Worm (Caenorhabditis elegans) whole organism, midembryonic: ENCODE measurements around the gene T06E4.5.

Source experiments
- T22C8.4 ChIP-seq: fragments of 200-800 bp; sonication (Bioruptor generic); IDR thresholded peaks from 2 replicates; pipeline ENCODE4 v1.3.6; 2022; ENCODE audit warnings: missing genetic modification characterization, missing compliant biosample characterization
- cog-1 ChIP-seq: sonication (generic microtip); optimal IDR thresholded peaks from 2 replicates; lab custom pipeline; 2016; ENCODE audit warnings: missing genetic modification characterization, missing compliant biosample characterization
- flt-1 ChIP-seq: fragments of 200-800 bp; sonication (Bioruptor generic); IDR thresholded peaks from 2 replicates; pipeline ENCODE4 v1.3.6; 2022; ENCODE audit warnings: missing genetic modification characterization, missing compliant biosample characterization
- klf-2 ChIP-seq: fragments of 200-800 bp; sonication (Bioruptor generic); conservative IDR thresholded peaks from 2 replicates; pipeline ENCODE4 v1.3.6; 2022; ENCODE audit warnings: missing genetic modification reagents, missing genetic modification characterization, missing compliant biosample characterization
- med-1 ChIP-seq: sonication (generic microtip); optimal IDR thresholded peaks from 2 replicates; lab custom pipeline; 2017; ENCODE audit warnings: missing genetic modification characterization, mild to moderate bottlenecking, missing compliant biosample characterization, antibody characterized with exemption, missing genetic modification reagents; ENCODE audit not compliant: insufficient read depth
- ref-1 ChIP-seq: fragments of 200-800 bp; sonication (Bioruptor generic); conservative IDR thresholded peaks from 2 replicates; pipeline ENCODE4 v1.3.6; 2022; ENCODE audit warnings: missing genetic modification reagents, missing genetic modification characterization, missing compliant biosample characterization
- tab-1 ChIP-seq: fragments of 200-800 bp; sonication (Bioruptor generic); IDR thresholded peaks from 2 replicates; pipeline ENCODE4 v1.3.6; 2022; ENCODE audit warnings: missing genetic modification characterization, missing compliant biosample characterization
- ztf-23 ChIP-seq: fragments of 200-800 bp; sonication (Bioruptor generic); IDR thresholded peaks from 2 replicates; pipeline ENCODE4 v1.3.6; 2022; ENCODE audit warnings: missing genetic modification reagents, missing genetic modification characterization, missing compliant biosample characterization
- ztf-29 ChIP-seq: fragments of 200-800 bp; sonication (Bioruptor generic); IDR thresholded peaks from 2 replicates; pipeline ENCODE4 v1.3.6; 2022; ENCODE audit warnings: missing genetic modification reagents, missing genetic modification characterization, missing compliant biosample characterization

T06E4.5 gene

DNA sequence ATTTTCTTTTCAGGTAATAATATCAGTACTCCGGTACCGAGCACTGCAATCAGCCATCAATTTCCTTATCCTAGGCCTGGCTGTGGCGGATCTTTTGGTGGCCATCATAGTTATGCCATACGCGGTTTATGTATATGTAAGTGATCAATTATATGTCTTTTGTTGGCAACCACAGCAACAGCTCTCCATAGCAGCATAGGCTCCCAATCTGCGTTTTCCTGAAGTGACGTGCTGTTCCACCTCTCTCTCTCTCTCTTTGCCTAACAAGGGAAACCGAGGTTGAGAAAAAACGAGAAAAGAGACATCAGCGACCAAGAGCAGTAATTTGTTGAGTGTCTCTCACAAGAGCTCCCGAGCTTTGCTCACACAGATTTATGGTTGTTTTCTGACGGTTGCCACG is 21.8 kb upstream of the T06E4.5 start:
- TF ChIP-seq ref-1 (GFP tag; lab: Robert Waterston, UW) (no peak), med-1 (GFP tag; lab: Kevin White, UChicago) (no peak), T22C8.4 (GFP tag; lab: Robert Waterston, UW) (no peak), ztf-29 (GFP tag; lab: Robert Waterston, UW) (no peak), ztf-23 (GFP tag; lab: Robert Waterston, UW) (no peak)

DNA sequence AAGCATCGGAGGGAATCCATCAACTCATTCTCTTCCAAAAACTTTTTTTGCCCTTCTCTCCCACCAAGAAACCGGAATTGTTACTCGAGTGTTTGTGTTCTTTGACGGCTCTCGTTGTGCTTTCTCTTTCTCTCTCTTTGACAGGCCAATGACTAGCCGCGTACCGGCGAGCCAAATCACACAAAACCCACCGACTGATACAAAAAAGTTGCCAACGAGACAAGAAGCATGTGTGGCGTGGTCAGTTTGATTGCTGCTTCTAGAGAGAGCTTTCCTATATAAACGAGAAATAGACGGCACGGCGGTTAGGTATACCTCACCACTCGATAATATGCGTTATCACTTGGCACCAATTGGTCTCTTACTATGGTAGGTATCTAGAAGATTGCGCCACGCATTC is 15.3 kb upstream of the T06E4.5 start, which contains the start of gene pqn-63:
pqn-63 (plus strand) TSS at position 307 of the 400 bp plus-strand sequence.
- TF ChIP-seq flt-1 (GFP tag; lab: Robert Waterston, UW), result no peak
- no peak for TF ChIP-seq cog-1 (tag; lab: Kevin White, UChicago)
- no peak for TF ChIP-seq ref-1 (GFP tag; lab: Robert Waterston, UW)
- TF ChIP-seq ztf-23 (GFP tag; lab: Robert Waterston, UW), result no peak
- no peak for TF ChIP-seq T22C8.4 (GFP tag; lab: Robert Waterston, UW)
- TF ChIP-seq klf-2 (GFP tag; lab: Robert Waterston, UW), result no peak
- TF ChIP-seq tab-1 (GFP tag; lab: Robert Waterston, UW), result no peak
- no peak for TF ChIP-seq med-1 (GFP tag; lab: Kevin White, UChicago)
- TF ChIP-seq ztf-29 (GFP tag; lab: Robert Waterston, UW), result no peak

DNA sequence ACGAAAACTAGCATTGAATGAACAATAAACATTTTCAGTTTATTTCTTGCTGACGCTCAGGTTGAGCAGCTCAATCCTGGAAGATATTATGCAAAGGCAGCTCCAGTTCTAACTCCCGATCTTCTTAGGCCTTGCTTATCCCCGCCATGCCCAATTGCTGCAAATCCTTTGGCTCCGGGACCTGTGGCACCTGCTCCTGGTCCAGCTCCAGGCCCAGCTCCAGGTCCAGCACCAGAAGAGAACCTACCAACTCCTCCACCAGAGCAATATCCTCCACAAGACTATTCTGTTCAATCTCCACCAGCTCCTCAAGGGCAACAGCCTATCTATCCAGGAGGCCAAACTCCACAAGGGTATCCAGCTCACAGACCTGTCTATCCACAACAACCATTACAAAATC is 14.9 kb upstream of the T06E4.5 start:
- TF ChIP-seq med-1 (GFP tag; lab: Kevin White, UChicago) (no peak), T22C8.4 (GFP tag; lab: Robert Waterston, UW) (no peak), cog-1 (tag; lab: Kevin White, UChicago) (no peak), ztf-29 (GFP tag; lab: Robert Waterston, UW) (no peak), klf-2 (GFP tag; lab: Robert Waterston, UW) (no peak), ref-1 (GFP tag; lab: Robert Waterston, UW) (no peak), ztf-23 (GFP tag; lab: Robert Waterston, UW) (no peak)

DNA sequence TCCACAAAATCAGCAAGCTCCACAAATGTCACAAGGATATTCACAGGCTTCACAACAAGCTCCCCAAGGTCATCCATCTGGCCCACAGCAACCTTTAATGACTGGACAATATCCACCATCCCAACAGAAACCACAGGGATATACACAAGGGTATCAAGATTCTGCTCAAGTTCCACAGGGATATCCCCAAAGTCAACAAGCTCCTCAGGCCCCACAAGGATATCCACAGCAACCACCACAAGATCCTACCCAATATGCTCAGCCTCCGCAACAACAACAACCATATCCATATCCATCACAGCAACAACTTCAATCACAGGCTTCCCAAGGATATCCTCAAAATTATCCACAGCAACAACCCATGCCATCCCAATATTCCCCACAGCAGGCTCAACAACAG is 14.4 kb upstream of the T06E4.5 start:
- TF ChIP-seq ztf-29 (GFP tag; lab: Robert Waterston, UW), result no peak
- no peak for TF ChIP-seq tab-1 (GFP tag; lab: Robert Waterston, UW)

DNA sequence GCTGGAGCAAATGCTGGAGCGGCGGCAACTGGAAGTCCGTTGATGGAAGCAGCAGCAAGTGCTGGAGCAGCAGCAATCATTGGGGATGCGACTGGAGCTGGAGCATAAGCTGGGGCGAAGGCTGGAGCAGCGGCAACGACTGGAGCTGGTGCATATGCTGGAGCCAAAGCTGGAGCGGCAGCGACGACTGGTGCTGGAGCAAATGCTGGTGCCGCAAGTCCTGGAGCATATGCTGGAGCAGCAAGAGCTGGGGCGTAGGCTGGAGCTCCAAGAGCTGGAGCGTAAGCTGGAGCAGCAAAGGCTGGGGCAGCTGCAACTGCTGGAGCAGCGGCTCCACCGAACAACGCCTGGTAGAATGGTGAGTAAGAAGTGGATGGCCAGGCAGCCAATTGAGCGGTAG is 12.6 kb upstream of the T06E4.5 start:
- TF ChIP-seq flt-1 (GFP tag; lab: Robert Waterston, UW), result no peak
- TF ChIP-seq T22C8.4 (GFP tag; lab: Robert Waterston, UW), result 0 out of 2 replicates have a peak, but pooled peaks have one; percentile 18

DNA sequence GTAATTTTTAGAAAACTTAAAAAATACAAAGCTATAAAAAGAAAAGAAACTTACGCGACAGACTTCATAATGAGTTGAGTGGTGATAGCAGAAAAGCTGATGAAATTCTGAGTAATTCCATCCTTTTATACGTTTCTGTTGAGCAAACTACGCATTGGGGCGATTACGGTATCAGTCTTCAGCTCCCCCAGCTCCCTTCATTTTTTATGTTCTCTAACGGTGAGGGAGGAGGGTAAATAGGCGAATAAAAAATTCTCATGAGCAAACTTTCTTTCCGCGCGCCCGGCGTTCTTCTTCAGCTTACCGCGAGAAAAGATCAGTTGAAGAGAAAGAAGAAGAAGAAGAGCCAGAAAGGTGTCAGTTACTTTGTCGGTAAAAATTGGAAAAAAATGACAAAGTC is 12.1 kb upstream of the T06E4.5 start, which contains the start of gene idpc-7:
idpc-7 (minus strand) TSS at position 101 of the 400 bp plus-strand sequence.
- no peak for TF ChIP-seq klf-2 (GFP tag; lab: Robert Waterston, UW)
- TF ChIP-seq ref-1 (GFP tag; lab: Robert Waterston, UW), result no peak
- TF ChIP-seq flt-1 (GFP tag; lab: Robert Waterston, UW), result no peak
- TF ChIP-seq tab-1 (GFP tag; lab: Robert Waterston, UW), result no peak
- TF ChIP-seq ztf-29 (GFP tag; lab: Robert Waterston, UW), result no peak
- TF ChIP-seq med-1 (GFP tag; lab: Kevin White, UChicago), result no peak
- TF ChIP-seq T22C8.4 (GFP tag; lab: Robert Waterston, UW), result no peak
- no peak for TF ChIP-seq ztf-23 (GFP tag; lab: Robert Waterston, UW)
- no peak for TF ChIP-seq cog-1 (tag; lab: Kevin White, UChicago)

DNA sequence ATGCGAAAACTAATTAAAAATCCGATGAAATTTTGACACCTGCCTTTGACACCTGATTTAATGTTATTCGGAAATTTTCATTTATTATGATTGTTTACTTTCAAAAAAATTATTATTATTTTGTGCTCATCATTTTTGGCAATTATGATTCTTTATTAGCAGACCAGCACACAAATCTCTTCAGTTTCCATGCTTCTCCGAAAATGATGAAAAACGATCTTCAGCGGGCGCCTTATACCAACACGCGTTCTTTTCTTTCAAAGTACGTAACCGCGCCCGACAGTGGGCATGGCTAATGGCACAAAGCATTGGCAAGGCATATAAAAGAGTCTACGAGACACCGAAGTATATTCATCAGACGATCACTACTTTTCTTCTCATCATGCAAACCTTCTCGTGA is 11.2 kb upstream of the T06E4.5 start, which contains the start of gene idpc-6:
idpc-6 (plus strand) TSS at position 301 of the 400 bp plus-strand sequence.
- TF ChIP-seq tab-1 (GFP tag; lab: Robert Waterston, UW) (no peak), med-1 (GFP tag; lab: Kevin White, UChicago) (no peak), ref-1 (GFP tag; lab: Robert Waterston, UW) (no peak), cog-1 (tag; lab: Kevin White, UChicago) (no peak), flt-1 (GFP tag; lab: Robert Waterston, UW) (no peak), ztf-29 (GFP tag; lab: Robert Waterston, UW) (no peak), klf-2 (GFP tag; lab: Robert Waterston, UW) (no peak), ztf-23 (GFP tag; lab: Robert Waterston, UW) (no peak), T22C8.4 (GFP tag; lab: Robert Waterston, UW) (no peak)

DNA sequence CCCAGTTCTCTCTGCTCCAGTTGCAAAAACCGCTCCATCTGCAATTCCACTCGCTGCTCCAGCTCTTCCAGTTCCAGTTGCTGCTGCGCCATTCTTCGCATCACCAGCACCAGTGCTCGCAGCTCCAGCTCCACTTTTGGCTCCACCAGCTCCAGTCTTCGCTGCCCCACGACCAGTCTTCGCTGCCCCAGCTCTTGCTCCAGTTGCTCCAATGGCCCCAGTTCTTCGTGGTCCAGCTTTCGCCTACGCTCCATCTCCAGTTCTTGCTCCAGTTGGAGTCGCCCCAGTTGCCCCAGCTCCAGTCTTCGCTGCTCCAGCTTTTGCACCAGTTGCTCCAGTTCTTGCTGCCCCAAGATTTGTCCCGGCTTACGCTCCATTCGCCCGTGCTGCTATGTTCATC is 10.6 kb upstream of the T06E4.5 start:
- TF ChIP-seq med-1 (GFP tag; lab: Kevin White, UChicago) (no peak), flt-1 (GFP tag; lab: Robert Waterston, UW) (0 out of 2 replicates have a peak, but pooled peaks have one; percentile 35)

DNA sequence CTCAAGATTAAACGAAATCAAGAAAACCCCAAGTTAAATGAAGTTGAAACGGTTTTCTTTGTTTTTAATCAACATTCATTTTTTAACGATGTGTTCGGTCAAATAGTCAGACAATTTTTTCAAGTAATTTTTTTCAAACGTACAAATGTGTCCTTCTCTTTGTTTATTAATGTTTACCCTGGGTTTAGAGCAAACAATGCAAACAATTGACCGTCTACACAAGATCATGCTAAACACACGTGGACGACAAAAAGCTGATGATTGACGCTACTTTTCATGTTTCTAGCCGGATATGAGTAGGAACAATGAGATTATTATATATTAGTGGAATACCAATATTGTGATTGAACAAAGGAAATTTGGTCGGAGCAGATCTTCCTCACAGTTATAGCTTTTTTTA is 9.6 kb upstream of the T06E4.5 start:
- TF ChIP-seq klf-2 (GFP tag; lab: Robert Waterston, UW), result no peak
- no peak for TF ChIP-seq cog-1 (tag; lab: Kevin White, UChicago)
- no peak for TF ChIP-seq T22C8.4 (GFP tag; lab: Robert Waterston, UW)
- TF ChIP-seq ztf-29 (GFP tag; lab: Robert Waterston, UW), result no peak
- TF ChIP-seq tab-1 (GFP tag; lab: Robert Waterston, UW), result no peak
- no peak for TF ChIP-seq med-1 (GFP tag; lab: Kevin White, UChicago)

DNA sequence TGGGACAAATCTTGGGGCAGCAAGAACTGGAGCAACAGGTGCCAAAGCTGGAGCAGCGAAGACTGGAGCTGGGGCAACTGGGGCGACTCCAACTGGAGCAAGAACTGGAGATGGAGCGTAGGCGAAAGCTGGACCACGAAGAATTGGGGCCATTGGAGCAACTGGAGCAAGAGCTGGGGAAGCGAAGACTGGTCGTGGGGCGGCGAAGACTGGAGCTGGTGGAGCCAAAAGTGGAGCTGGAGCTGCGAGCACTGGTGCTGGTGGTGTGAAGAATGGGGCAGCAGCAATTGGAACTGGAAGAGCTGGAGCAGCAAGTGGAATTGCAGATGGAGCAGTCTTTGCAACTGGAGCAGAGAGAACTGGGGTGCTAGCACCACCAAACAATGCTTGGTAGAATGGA is 8.7 kb upstream of the T06E4.5 start:
- TF ChIP-seq ztf-23 (GFP tag; lab: Robert Waterston, UW), result 0 out of 2 replicates have a peak, but pooled peaks have one; percentile 30
